Fruit fly (Drosophila melanogaster) whole organism, adult: Measurements from ENCODE around the gene Ect3.

Experiments
- CG12768 ChIP-seq: fragments of 200-800 bp; sonication (Bioruptor generic); optimal IDR thresholded peaks from 2 replicates; lab custom pipeline; 2017; ENCODE audit warnings: missing biosample characterization, missing genetic modification characterization, mild to moderate bottlenecking, moderate library complexity, missing genetic modification reagents
- CG14711 ChIP-seq: fragments of 200-800 bp; sonication (Bioruptor generic); optimal IDR thresholded peaks from 2 replicates; lab custom pipeline; 2018; ENCODE audit warnings: missing biosample characterization, mild to moderate bottlenecking, missing genetic modification characterization, moderate library complexity
- CG1620 ChIP-seq: fragments of 200-800 bp; sonication (Bioruptor generic); optimal IDR thresholded peaks from 2 replicates; lab custom pipeline; 2016; ENCODE audit warnings: missing biosample characterization, missing genetic modification characterization
- CG33017 ChIP-seq: fragments of 200-800 bp; sonication (Bioruptor generic); optimal IDR thresholded peaks from 2 replicates; lab custom pipeline; 2018; ENCODE audit warnings: missing biosample characterization, mild to moderate bottlenecking, missing genetic modification characterization, moderate library complexity
- CG5204 ChIP-seq: fragments of 200-800 bp; sonication (Bioruptor generic); optimal IDR thresholded peaks from 2 replicates; lab custom pipeline; 2016; ENCODE audit warnings: missing biosample characterization, missing genetic modification characterization
- CG7045 ChIP-seq: fragments of 200-800 bp; sonication (Bioruptor generic); optimal IDR thresholded peaks from 2 replicates; lab custom pipeline; 2017; ENCODE audit warnings: missing biosample characterization, mild to moderate bottlenecking, missing genetic modification characterization
- CG7101 ChIP-seq: fragments of 200-800 bp; sonication (Bioruptor generic); optimal IDR thresholded peaks from 2 replicates; lab custom pipeline; 2018; ENCODE audit warnings: missing biosample characterization, mild to moderate bottlenecking, missing genetic modification characterization, moderate library complexity
- Clk ChIP-seq: fragments of 200-800 bp; sonication (Bioruptor generic); optimal IDR thresholded peaks from 2 replicates; lab custom pipeline; 2017; ENCODE audit warnings: missing biosample characterization, missing genetic modification characterization
- Crg-1 ChIP-seq: fragments of 200-800 bp; sonication (Bioruptor generic); optimal IDR thresholded peaks from 2 replicates; lab custom pipeline; 2016; ENCODE audit warnings: missing biosample characterization, missing genetic modification characterization
- Hr96 ChIP-seq: fragments of 200-800 bp; sonication (Bioruptor generic); optimal IDR thresholded peaks from 2 replicates; lab custom pipeline; 2016; ENCODE audit warnings: missing biosample characterization, missing genetic modification characterization
- Mnt ChIP-seq: fragments of 200-800 bp; sonication (Bioruptor generic); optimal IDR thresholded peaks from 2 replicates; lab custom pipeline; 2016; ENCODE audit warnings: missing biosample characterization, mild to moderate bottlenecking, missing genetic modification characterization
- bab1 ChIP-seq: fragments of 200-800 bp; sonication (Bioruptor generic); optimal IDR thresholded peaks from 3 replicates; lab custom pipeline; 2019; ENCODE audit warnings: missing biosample characterization, mild to moderate bottlenecking, missing genetic modification characterization, moderate library complexity
- cic ChIP-seq: fragments of 200-800 bp; sonication (Bioruptor generic); optimal IDR thresholded peaks from 2 replicates; lab custom pipeline; 2017; ENCODE audit warnings: missing biosample characterization, mild to moderate bottlenecking, missing genetic modification characterization, moderate library complexity
- cnc ChIP-seq, 2 experiments: fragments of >200 bp; optimal IDR thresholded peaks; 2 replicates each; lab custom pipeline; 2017
- kay ChIP-seq: fragments of 200-800 bp; sonication (Bioruptor generic); peaks from one replicate; lab custom pipeline; 2016; ENCODE audit warnings: missing biosample characterization, missing genetic modification characterization, borderline replicate concordance
- ovo ChIP-seq: fragments of 200-800 bp; sonication (Bioruptor generic); optimal IDR thresholded peaks from 2 replicates; lab custom pipeline; 2016; ENCODE audit warnings: missing biosample characterization, missing genetic modification characterization
- pad ChIP-seq: fragments of 200-800 bp; sonication (Bioruptor generic); optimal IDR thresholded peaks from 3 replicates; lab custom pipeline; 2017; ENCODE audit warnings: missing biosample characterization, missing genetic modification characterization, mild to moderate bottlenecking, moderate library complexity, missing genetic modification reagents
- tj ChIP-seq: fragments of 200-800 bp; sonication (Bioruptor generic); optimal IDR thresholded peaks from 3 replicates; lab custom pipeline; 2017; ENCODE audit warnings: missing biosample characterization, mild to moderate bottlenecking, missing genetic modification characterization, moderate library complexity
- toe ChIP-seq: fragments of 200-800 bp; sonication (Bioruptor generic); optimal IDR thresholded peaks from 2 replicates; lab custom pipeline; 2016; ENCODE audit warnings: missing biosample characterization, missing genetic modification characterization

Gene Ect3

dm6 chr3R:12040228-12040627 lies 41.1 kb downstream of the Ect3 start, which contains the start of gene CG14736:
TSS of gene CG14736 (plus strand) at chr3R:12040528.
- TF ChIP-seq pad (GFP tag; lab: Kevin White, UChicago) (no peak), Clk (GFP tag; lab: Kevin White, UChicago) (no peak), CG7101 (tag; lab: Kevin White, UChicago) (no peak), Hr96 (GFP tag; lab: Kevin White, UChicago) (no peak), CG33017 (tag; lab: Kevin White, UChicago) (no peak), cnc (optimal IDR thresholded peaks at IDR 0.05; lab: Kevin White, UChicago) (no peak), kay (GFP tag; lab: Kevin White, UChicago) (no peak)

DNA sequence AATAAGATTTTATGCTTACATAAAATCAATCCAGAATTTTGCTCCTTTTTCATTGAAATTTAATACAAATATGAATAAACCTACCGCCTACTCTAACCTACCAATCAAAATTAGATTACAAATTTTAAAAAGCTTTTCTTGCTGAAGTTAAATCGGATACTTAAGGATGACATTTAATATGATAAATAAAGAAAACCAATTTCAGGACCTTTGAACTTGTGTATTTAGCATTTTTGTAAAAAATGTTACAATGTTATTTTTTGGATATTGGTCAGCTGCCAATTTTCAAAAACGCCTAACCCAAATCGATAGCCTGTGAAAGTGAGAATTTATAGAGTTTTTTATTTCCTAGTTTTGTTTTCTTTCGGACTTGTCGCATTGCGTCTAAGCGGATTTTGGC lies 50.0 kb downstream of the Ect3 start, which contains the start of gene CG14739:
Gene CG14739, minus strand, starts transcription at position 101 of the 400 bp plus-strand sequence.
- TF ChIP-seq kay (GFP tag; lab: Kevin White, UChicago), result no peak
- TF ChIP-seq bab1, result no peak
- TF ChIP-seq Hr96 (GFP tag; lab: Kevin White, UChicago), result no peak
- no peak for TF ChIP-seq CG12768 (GFP tag; lab: Kevin White, UChicago)
- TF ChIP-seq cnc (optimal IDR thresholded peaks at IDR 0.05; lab: Kevin White, UChicago), result no peak
- TF ChIP-seq tj (GFP tag; lab: Kevin White, UChicago), result no peak
- no peak for TF ChIP-seq toe (GFP tag; lab: Kevin White, UChicago)
- no peak for TF ChIP-seq CG5204 (GFP tag; lab: Kevin White, UChicago)
- no peak for TF ChIP-seq cic (GFP tag; lab: Kevin White, UChicago)
- TF ChIP-seq CG14711, result no peak
- TF ChIP-seq CG7045, result no peak
- no peak for TF ChIP-seq Crg-1 (GFP tag; lab: Kevin White, UChicago)
- TF ChIP-seq ovo, result no peak
- TF ChIP-seq CG1620 (GFP tag; lab: Kevin White, UChicago), result no peak
- no peak for TF ChIP-seq Clk (GFP tag; lab: Kevin White, UChicago)
- TF ChIP-seq CG33017 (tag; lab: Kevin White, UChicago), result no peak
- TF ChIP-seq Mnt (GFP tag; lab: Kevin White, UChicago), result no peak
